Worm (Caenorhabditis elegans) whole organism, young adult: ENCODE data around the gene EGAP1.5.

ENCODE experiments used
- B0035.1 ChIP-seq: sonication (generic microtip); optimal IDR thresholded peaks from 2 replicates; lab custom pipeline; 2016; ENCODE audit warnings: missing genetic modification characterization, mild to moderate bottlenecking, missing compliant biosample characterization, missing genotype, missing genetic modification reagents
- B0336.3 ChIP-seq: fragments of 200-800 bp; sonication (Bioruptor generic); IDR thresholded peaks from 2 replicates; pipeline ENCODE4 v1.3.6; 2022; ENCODE audit warnings: missing genetic modification characterization, missing compliant biosample characterization
- C17E4.6 ChIP-seq: fragments of 200-800 bp; sonication (Bioruptor generic); IDR thresholded peaks from 2 replicates; pipeline ENCODE4 v1.3.6; 2022; ENCODE audit warnings: missing genetic modification reagents, missing genetic modification characterization, missing compliant biosample characterization
- D2030.7 ChIP-seq: fragments of 200-800 bp; sonication (Bioruptor generic); IDR thresholded peaks from 2 replicates; pipeline ENCODE4 v1.3.6; 2022; ENCODE audit warnings: missing genetic modification reagents, missing genetic modification characterization, missing compliant biosample characterization
- F52B5.7 ChIP-seq: sonication (generic microtip); optimal IDR thresholded peaks from 2 replicates; lab custom pipeline; 2016; ENCODE audit warnings: mild to moderate bottlenecking, missing genetic modification characterization, missing compliant biosample characterization
- T26A5.8 ChIP-seq: sonication (generic microtip); optimal IDR thresholded peaks from 2 replicates; lab custom pipeline; 2016; ENCODE audit warnings: missing genetic modification characterization, missing compliant biosample characterization
- Y53F4B.3 ChIP-seq: fragments of 200-800 bp; sonication (Bioruptor generic); IDR thresholded peaks from 2 replicates; pipeline ENCODE4 v1.3.6; 2022; ENCODE audit warnings: missing genetic modification reagents, missing genetic modification characterization, missing compliant biosample characterization
- aptf-2 ChIP-seq: fragments of 200-800 bp; sonication (Bioruptor generic); conservative IDR thresholded peaks from 2 replicates; pipeline ENCODE4 v1.3.6; 2022; ENCODE audit warnings: missing genetic modification reagents, missing genetic modification characterization, missing compliant biosample characterization
- attf-6 ChIP-seq: fragments of 200-800 bp; sonication (Bioruptor generic); IDR thresholded peaks from 2 replicates; pipeline ENCODE4 v1.3.6; 2022; ENCODE audit warnings: missing genetic modification reagents, missing genetic modification characterization, missing compliant biosample characterization
- cebp-2 ChIP-seq: fragments of 200-800 bp; sonication (Bioruptor generic); IDR thresholded peaks from 2 replicates; pipeline ENCODE4 v1.3.6; 2022; ENCODE audit warnings: missing genetic modification characterization, missing compliant biosample characterization
- ceh-40 ChIP-seq: fragments of 200-800 bp; sonication (Bioruptor generic); IDR thresholded peaks from 2 replicates; pipeline ENCODE4 v1.3.6; 2022; ENCODE audit warnings: missing genetic modification characterization, missing compliant biosample characterization
- die-1 ChIP-seq: sonication (generic microtip); optimal IDR thresholded peaks from 2 replicates; lab custom pipeline; 2016; ENCODE audit warnings: missing genotype, mild to moderate bottlenecking, missing genetic modification characterization, missing compliant biosample characterization
- dox-1 ChIP-seq: fragments of 200-800 bp; sonication (Bioruptor generic); IDR thresholded peaks from 2 replicates; pipeline ENCODE4 v1.3.6; 2022; ENCODE audit warnings: missing genetic modification reagents, missing genetic modification characterization, missing compliant biosample characterization
- ekl-4 ChIP-seq: fragments of 200-800 bp; sonication (Bioruptor generic); IDR thresholded peaks from 2 replicates; pipeline ENCODE4 v1.3.6; 2022; ENCODE audit warnings: missing genetic modification reagents, missing genetic modification characterization, missing compliant biosample characterization
- gei-17 ChIP-seq: fragments of 200-800 bp; sonication (Bioruptor generic); optimal IDR thresholded peaks from 2 replicates; lab custom pipeline; 2018; ENCODE audit warnings: mild to moderate bottlenecking, missing genetic modification characterization, missing compliant biosample characterization
- hlh-12 ChIP-seq: sonication (generic microtip); optimal IDR thresholded peaks from 2 replicates; lab custom pipeline; 2016; ENCODE audit warnings: missing genetic modification characterization, missing compliant biosample characterization
- hrde-1 ChIP-seq: sonication (generic microtip); optimal IDR thresholded peaks from 2 replicates; lab custom pipeline; 2016; ENCODE audit warnings: missing genetic modification characterization, mild to moderate bottlenecking, missing compliant biosample characterization, moderate library complexity, missing genotype, missing genetic modification reagents, borderline replicate concordance
- lag-1 ChIP-seq: fragments of 200-800 bp; sonication (Bioruptor generic); IDR thresholded peaks from 2 replicates; pipeline ENCODE4 v1.3.6; 2022; ENCODE audit warnings: missing genetic modification reagents, missing genetic modification characterization, missing compliant biosample characterization
- let-526 ChIP-seq: fragments of 200-800 bp; sonication (Bioruptor generic); IDR thresholded peaks from 2 replicates; pipeline ENCODE4 v1.3.6; 2022; ENCODE audit warnings: missing genetic modification reagents, missing genetic modification characterization, missing compliant biosample characterization
- let-607 ChIP-seq, 2 experiments: fragments of 200-800 bp in 1 of 2; sonication (Bioruptor generic) in 1 of 2; sonication (generic microtip) in 1 of 2; optimal IDR thresholded peaks; 2 replicates each; lab custom pipeline; 2016 to 2018; ENCODE audit warnings: mild to moderate bottlenecking in 2 of 2, missing compliant biosample characterization in 2 of 2, missing genetic modification characterization in 2 of 2, moderate library complexity in 2 of 2, missing genotype in 1 of 2
- lin-35 ChIP-seq, 3 experiments: fragments of 150-350 bp in 2 of 3; sonication (generic microtip) in 1 of 3; optimal IDR thresholded peaks; 2 replicates each; lab custom pipeline; 2014 to 2018; ENCODE audit warnings: missing biosample characterization in 3 of 3, missing genetic modification characterization in 3 of 3, missing genetic modification reagents in 3 of 3
- lin-40 ChIP-seq: sonication (generic microtip); optimal IDR thresholded peaks from 2 replicates; lab custom pipeline; 2016; ENCODE audit warnings: missing genetic modification characterization, mild to moderate bottlenecking, missing compliant biosample characterization, missing genotype, missing genetic modification reagents
- madf-3 ChIP-seq: fragments of 200-800 bp; sonication (Bioruptor generic); IDR thresholded peaks from 2 replicates; pipeline ENCODE4 v1.3.6; 2022; ENCODE audit warnings: missing genetic modification reagents, missing genetic modification characterization, missing compliant biosample characterization
- madf-6 ChIP-seq: fragments of 200-800 bp; sonication (Bioruptor generic); IDR thresholded peaks from 2 replicates; pipeline ENCODE4 v1.3.6; 2022; ENCODE audit warnings: missing genetic modification reagents, missing genetic modification characterization, missing compliant biosample characterization
- nhr-80 ChIP-seq: sonication (generic microtip); optimal IDR thresholded peaks from 2 replicates; lab custom pipeline; 2016; ENCODE audit warnings: missing genetic modification characterization, missing compliant biosample characterization
- nhr-90 ChIP-seq: sonication (generic microtip); optimal IDR thresholded peaks from 2 replicates; lab custom pipeline; 2016; ENCODE audit warnings: missing genotype, mild to moderate bottlenecking, missing genetic modification characterization, missing compliant biosample characterization
- pbrm-1 ChIP-seq: fragments of 200-800 bp; sonication (Bioruptor generic); IDR thresholded peaks from 2 replicates; pipeline ENCODE4 v1.3.6; 2022; ENCODE audit warnings: missing genetic modification reagents, missing genetic modification characterization, missing compliant biosample characterization
- rcor-1 ChIP-seq: fragments of 200-800 bp; sonication (Bioruptor generic); IDR thresholded peaks from 2 replicates; pipeline ENCODE4 v1.3.6; 2022; ENCODE audit warnings: missing genetic modification reagents, missing genetic modification characterization, missing compliant biosample characterization
- rec-8 ChIP-seq, 2 experiments: sonication (generic microtip); optimal IDR thresholded peaks; 2 replicates each; lab custom pipeline; 2016; ENCODE audit warnings: mild to moderate bottlenecking in 2 of 2, missing genetic modification characterization in 2 of 2, missing genetic modification reagents in 2 of 2, missing genotype in 2 of 2, missing biosample characterization in 1 of 2, missing compliant biosample characterization in 1 of 2, moderate library complexity in 1 of 2
- repo-1 ChIP-seq: sonication (generic microtip); optimal IDR thresholded peaks from 2 replicates; lab custom pipeline; 2017; ENCODE audit warnings: mild to moderate bottlenecking, missing genetic modification characterization, missing compliant biosample characterization
- rpc-1 ChIP-seq, 2 experiments: fragments of 150-350 bp in 1 of 2; sonication (generic microtip) in 1 of 2; optimal IDR thresholded peaks; 2 replicates each; lab custom pipeline; 2014 to 2018; ENCODE audit warnings: missing biosample characterization in 1 of 2, missing genetic modification characterization in 1 of 2, missing genetic modification reagents in 1 of 2, missing genotype in 1 of 2
- sdz-38 ChIP-seq: sonication (generic microtip); optimal IDR thresholded peaks from 2 replicates; lab custom pipeline; 2016; ENCODE audit warnings: missing genotype, missing genetic modification characterization, missing compliant biosample characterization
- snpc-3.4 ChIP-seq: sonication (generic microtip); optimal IDR thresholded peaks from 2 replicates; lab custom pipeline; 2017; ENCODE audit warnings: missing genetic modification characterization, mild to moderate bottlenecking, missing compliant biosample characterization, antibody characterized with exemption, moderate library complexity, missing genotype, missing genetic modification reagents
- sptf-2 ChIP-seq: fragments of 200-800 bp; sonication (Bioruptor generic); optimal IDR thresholded peaks from 2 replicates; lab custom pipeline; 2018; ENCODE audit warnings: mild to moderate bottlenecking, missing genetic modification characterization, missing compliant biosample characterization
- tlf-1 ChIP-seq: fragments of 200-800 bp; sonication (Bioruptor generic); optimal IDR thresholded peaks from 2 replicates; lab custom pipeline; 2018; ENCODE audit warnings: mild to moderate bottlenecking, missing genetic modification characterization, missing compliant biosample characterization
- ztf-25 ChIP-seq: fragments of 200-800 bp; sonication (Bioruptor generic); IDR thresholded peaks from 2 replicates; pipeline ENCODE4 v1.3.6; 2022; ENCODE audit warnings: missing genetic modification reagents, missing genetic modification characterization, missing compliant biosample characterization
- ztf-28 ChIP-seq: fragments of 200-800 bp; sonication (Bioruptor generic); IDR thresholded peaks from 2 replicates; pipeline ENCODE4 v1.3.6; 2022; ENCODE audit warnings: missing genetic modification reagents, missing genetic modification characterization, missing compliant biosample characterization
- ztf-6 ChIP-seq: fragments of 200-800 bp; sonication (Bioruptor generic); IDR thresholded peaks from 2 replicates; pipeline ENCODE4 v1.3.6; 2022; ENCODE audit warnings: missing genetic modification reagents, missing genetic modification characterization, missing compliant biosample characterization

EGAP1.5 gene

DNA sequence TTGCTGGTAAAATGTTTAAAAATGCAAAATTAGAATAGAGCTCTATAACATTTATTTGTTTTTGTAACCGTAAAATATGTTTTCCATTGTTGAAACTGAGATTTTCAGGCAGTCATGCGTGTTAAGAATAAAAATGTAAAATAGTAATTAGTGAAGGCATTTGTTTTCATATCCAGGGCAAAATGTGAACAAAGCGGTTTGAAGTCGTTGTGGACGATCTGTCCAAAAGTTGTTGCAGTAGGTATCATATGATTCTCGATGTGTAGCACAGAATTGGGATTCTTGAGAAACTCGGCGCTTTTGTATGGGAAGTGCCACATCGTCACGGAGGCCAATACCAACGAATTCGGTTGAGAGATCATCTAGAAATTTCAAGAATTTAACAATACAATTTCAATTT, 49.2 kb upstream of the EGAP1.5 start (continued):
- TF ChIP-seq cebp-2 (GFP tag; lab: Robert Waterston, UW) (no peak), F52B5.7 (tag; lab: Kevin White, UChicago) (peak; percentile 14), lin-40 (tag; lab: Kevin White, UChicago) (no peak), gei-17 (no peak), hrde-1 (tag; lab: Kevin White, UChicago) (peak; percentile 30), lag-1 (GFP tag; lab: Robert Waterston, UW) (no peak), D2030.7 (GFP tag; lab: Robert Waterston, UW) (no peak), C17E4.6 (GFP tag; lab: Robert Waterston, UW) (no peak), rec-8 (tag; optimal IDR thresholded peaks at IDR 0.05; lab: Kevin White, UChicago) (no peak), sdz-38 (no peak), dox-1 (GFP tag; lab: Robert Waterston, UW) (no peak), aptf-2 (GFP tag; lab: Robert Waterston, UW) (no peak), Y53F4B.3 (GFP tag; lab: Robert Waterston, UW) (no peak), let-607 (tag; optimal IDR thresholded peaks at IDR 0.05; lab: Kevin White, UChicago) (no peak), madf-6 (GFP tag; lab: Robert Waterston, UW) (peak; percentile 57; the same call in 1 of the 2 replicates), rpc-1 (optimal IDR thresholded peaks at IDR 0.05; lab: Kevin White, UChicago) (no peak), rpc-1 (tag; optimal IDR thresholded peaks at IDR 0.05; lab: Kevin White, UChicago) (no peak), snpc-3.4 (tag; lab: Kevin White, UChicago) (no peak), ztf-28 (no peak), madf-3 (0 out of 2 replicates have a peak, but pooled peaks have one; percentile 55), ekl-4 (GFP tag; lab: Robert Waterston, UW) (0 out of 2 replicates have a peak, but pooled peaks have one; percentile 28), ztf-25 (no peak), repo-1 (tag; lab: Kevin White, UChicago) (no peak), sptf-2 (GFP tag; lab: Kevin White, UChicago) (no peak), pbrm-1 (GFP tag; lab: Robert Waterston, UW) (0 out of 2 replicates have a peak, but pooled peaks have one; percentile 34), ztf-6 (no peak), T26A5.8 (tag; lab: Kevin White, UChicago) (no peak), nhr-90 (tag; lab: Kevin White, UChicago) (no peak), hlh-12 (no peak), lin-35 (GFP tag; optimal IDR thresholded peaks at IDR 0.05; lab: Kevin White, UChicago) (no peak)

- TF ChIP-seq gei-17 (no peak), B0035.1 (tag; lab: Kevin White, UChicago) (no peak), ceh-40 (GFP tag; lab: Robert Waterston, UW) (no peak), B0336.3 (GFP tag; lab: Robert Waterston, UW) (no peak), rec-8 (tag; optimal IDR thresholded peaks at IDR 0.05; lab: Kevin White, UChicago) (no peak), attf-6 (GFP tag; lab: Robert Waterston, UW) (no peak), nhr-80 (tag; lab: Kevin White, UChicago) (no peak), hlh-12 (no peak), let-526 (no peak), rcor-1 (GFP tag; lab: Robert Waterston, UW) (no peak), lag-1 (GFP tag; lab: Robert Waterston, UW) (no peak), die-1 (no peak), tlf-1 (GFP tag; lab: Kevin White, UChicago) (no peak), D2030.7 (GFP tag; lab: Robert Waterston, UW) (no peak)
These were observed 48.7 kb upstream of the EGAP1.5 start, which contains the start of gene F01F1.14 for ce11 chrIII:5882823-5883222. Gene F01F1.14 (minus strand): TSS chrIII:5882923.
